Fruit fly (Drosophila melanogaster) whole organism, embryonic: ENCODE results near the gene Chrac-14.
A peak's percentile ranks its signal among the peaks of the same experiment; 100 is the strongest.

Experiments
- ATbp ChIP-seq: fragments of 200-800 bp; sonication (Bioruptor generic); optimal IDR thresholded peaks from 2 replicates; lab custom pipeline; 2017; ENCODE audit warnings: missing biosample characterization, mild to moderate bottlenecking, missing genetic modification characterization, missing genetic modification reagents
- Adf1 ChIP-seq: fragments of 200-800 bp; sonication (Bioruptor generic); IDR thresholded peaks from 2 replicates; pipeline ENCODE4 v1.3.6; 2022; ENCODE audit warnings: missing biosample characterization, missing genetic modification characterization
- CG1024 ChIP-seq: fragments of 200-800 bp; sonication (Bioruptor generic); IDR thresholded peaks from 2 replicates; pipeline ENCODE4 v1.3.6; 2022; ENCODE audit warnings: missing biosample characterization, missing genetic modification characterization
- CG10654 ChIP-seq: fragments of 200-800 bp; sonication (Bioruptor generic); optimal IDR thresholded peaks from 2 replicates; lab custom pipeline; 2016; ENCODE audit warnings: missing biosample characterization, missing genetic modification characterization
- CG11093 ChIP-seq: fragments of 200-800 bp; sonication (Bioruptor generic); IDR thresholded peaks from 3 replicates; pipeline ENCODE4 v1.3.6; 2022; ENCODE audit warnings: missing biosample characterization, missing genetic modification characterization
- CG11398 ChIP-seq: fragments of 200-800 bp; sonication (Bioruptor generic); optimal IDR thresholded peaks from 2 replicates; lab custom pipeline; 2016; ENCODE audit warnings: missing biosample characterization, missing genetic modification characterization
- CG12219 ChIP-seq: fragments of 200-800 bp; sonication (Bioruptor generic); optimal IDR thresholded peaks from 3 replicates; lab custom pipeline; 2018; ENCODE audit warnings: missing biosample characterization, mild to moderate bottlenecking, missing genetic modification characterization
- CG12659 ChIP-seq: fragments of 200-800 bp; sonication (Bioruptor generic); optimal IDR thresholded peaks from 3 replicates; lab custom pipeline; 2017; ENCODE audit warnings: mild to moderate bottlenecking, missing biosample characterization, missing genetic modification reagents, missing genetic modification characterization
- CG13287 ChIP-seq: fragments of 200-800 bp; sonication (Bioruptor generic); IDR thresholded peaks from 2 replicates; pipeline ENCODE4 v1.3.6; 2022; ENCODE audit warnings: missing biosample characterization, missing genetic modification characterization; ENCODE audit not compliant: partially characterized antibody
- CG13775 ChIP-seq: fragments of 200-800 bp; sonication (Bioruptor generic); optimal IDR thresholded peaks from 3 replicates; lab custom pipeline; 2017; ENCODE audit warnings: missing biosample characterization, mild to moderate bottlenecking, missing genetic modification characterization
- CG1602 ChIP-seq: fragments of 200-800 bp; sonication (Bioruptor generic); optimal IDR thresholded peaks from 3 replicates; lab custom pipeline; 2016; ENCODE audit warnings: missing biosample characterization, missing genetic modification characterization
- CG18011 ChIP-seq: fragments of 200-800 bp; sonication (Bioruptor generic); optimal IDR thresholded peaks from 2 replicates; lab custom pipeline; 2017; ENCODE audit warnings: missing biosample characterization, missing genetic modification characterization, mild to moderate bottlenecking, moderate library complexity, missing genotype
- CG18619 ChIP-seq: fragments of 200-800 bp; sonication (Bioruptor generic); optimal IDR thresholded peaks from 3 replicates; lab custom pipeline; 2017; ENCODE audit warnings: missing biosample characterization, mild to moderate bottlenecking, missing genetic modification characterization
- CG2678 ChIP-seq: fragments of 200-800 bp; sonication (Bioruptor generic); optimal IDR thresholded peaks from 3 replicates; lab custom pipeline; 2019; ENCODE audit warnings: missing biosample characterization, mild to moderate bottlenecking, missing genetic modification characterization, moderate library complexity
- CG31365 ChIP-seq: fragments of 200-800 bp; sonication (Bioruptor generic); optimal IDR thresholded peaks from 2 replicates; lab custom pipeline; 2018; ENCODE audit warnings: missing biosample characterization, mild to moderate bottlenecking, missing genetic modification characterization
- CG5245 ChIP-seq: fragments of 200-800 bp; sonication (Bioruptor generic); optimal IDR thresholded peaks from 3 replicates; lab custom pipeline; 2016; ENCODE audit warnings: missing biosample characterization, missing genetic modification characterization
- CG8281 ChIP-seq: fragments of 200-800 bp; sonication (Bioruptor generic); optimal IDR thresholded peaks from 2 replicates; lab custom pipeline; 2018; ENCODE audit warnings: missing biosample characterization, mild to moderate bottlenecking, missing genetic modification characterization, moderate library complexity
- CG9817 ChIP-seq: fragments of 200-800 bp; sonication (Bioruptor generic); optimal IDR thresholded peaks from 2 replicates; lab custom pipeline; 2018; ENCODE audit warnings: missing biosample characterization, mild to moderate bottlenecking, missing genetic modification characterization, moderate library complexity
- Dip3 ChIP-seq: fragments of 200-800 bp; sonication (Bioruptor generic); optimal IDR thresholded peaks from 3 replicates; lab custom pipeline; 2016; ENCODE audit warnings: missing biosample characterization, missing genetic modification characterization
- Fer1 ChIP-seq: fragments of 200-800 bp; sonication (Bioruptor generic); optimal IDR thresholded peaks from 2 replicates; lab custom pipeline; 2017; ENCODE audit warnings: missing biosample characterization, mild to moderate bottlenecking, missing genetic modification characterization
- Fer3 ChIP-seq: fragments of 200-800 bp; sonication (Bioruptor generic); optimal IDR thresholded peaks from 2 replicates; lab custom pipeline; 2018; ENCODE audit warnings: missing biosample characterization, mild to moderate bottlenecking, missing genetic modification characterization, moderate library complexity
- Hr78 ChIP-seq, 2 experiments: fragments of 200-800 bp in 1 of 2; fragments of >200 bp in 1 of 2; sonication (Bioruptor generic) in 1 of 2; optimal IDR thresholded peaks; 2 replicates each; lab custom pipeline; 2017 to 2019; ENCODE audit warnings: missing biosample characterization in 2 of 2, missing genetic modification characterization in 2 of 2, mild to moderate bottlenecking in 1 of 2, moderate library complexity in 1 of 2
- Mes4 ChIP-seq: fragments of 200-800 bp; sonication (Bioruptor generic); optimal IDR thresholded peaks from 2 replicates; lab custom pipeline; 2016; ENCODE audit warnings: missing biosample characterization, missing genetic modification characterization
- Nf-YA ChIP-seq: fragments of 200-800 bp; sonication (Bioruptor generic); IDR thresholded peaks from 2 replicates; pipeline ENCODE4 v1.3.6; 2022; ENCODE audit warnings: missing biosample characterization, missing genetic modification characterization
- Opbp ChIP-seq: fragments of 200-800 bp; sonication (Bioruptor generic); IDR thresholded peaks from 3 replicates; pipeline ENCODE4 v1.3.6; 2022; ENCODE audit warnings: missing biosample characterization, missing genetic modification characterization; ENCODE audit not compliant: partially characterized antibody
- Scr ChIP-seq: fragments of 200-800 bp; sonication (Bioruptor generic); IDR thresholded peaks from 2 replicates; pipeline ENCODE4 v1.3.6; 2022; ENCODE audit warnings: missing biosample characterization, missing genetic modification characterization; ENCODE audit not compliant: partially characterized antibody
- Side ChIP-seq: fragments of 200-800 bp; sonication (Bioruptor generic); optimal IDR thresholded peaks from 2 replicates; lab custom pipeline; 2016; ENCODE audit warnings: missing biosample characterization, missing genetic modification characterization
- al ChIP-seq: fragments of 200-800 bp; sonication (Bioruptor generic); IDR thresholded peaks from 2 replicates; pipeline ENCODE4 v1.3.6; 2022; ENCODE audit warnings: missing biosample characterization, missing genetic modification characterization
- bigmax ChIP-seq: fragments of 200-800 bp; sonication (Bioruptor generic); optimal IDR thresholded peaks from 2 replicates; lab custom pipeline; 2018; ENCODE audit warnings: missing biosample characterization, mild to moderate bottlenecking, missing genetic modification characterization
- cas ChIP-seq: fragments of 200-800 bp; sonication (Bioruptor generic); IDR thresholded peaks from 2 replicates; pipeline ENCODE4 v1.3.6; 2022; ENCODE audit warnings: missing biosample characterization, missing genetic modification characterization
- danr ChIP-seq: fragments of 200-800 bp; sonication (Bioruptor generic); IDR thresholded peaks from 2 replicates; pipeline ENCODE4 v1.3.6; 2022; ENCODE audit warnings: missing biosample characterization, missing genetic modification characterization
- emc ChIP-seq: fragments of 200-800 bp; sonication (Bioruptor generic); optimal IDR thresholded peaks from 2 replicates; lab custom pipeline; 2016; ENCODE audit warnings: missing biosample characterization, missing genetic modification characterization
- ems ChIP-seq: fragments of 200-800 bp; sonication (Bioruptor generic); optimal IDR thresholded peaks from 3 replicates; lab custom pipeline; 2016; ENCODE audit warnings: missing biosample characterization, missing genetic modification characterization
- fd102C ChIP-seq: fragments of 200-800 bp; sonication (Bioruptor generic); optimal IDR thresholded peaks from 2 replicates; lab custom pipeline; 2018; ENCODE audit warnings: missing biosample characterization, mild to moderate bottlenecking, missing genetic modification characterization, moderate library complexity
- gce ChIP-seq: fragments of 200-800 bp; sonication (Bioruptor generic); IDR thresholded peaks from 3 replicates; pipeline ENCODE4 v1.3.6; 2022; ENCODE audit warnings: missing biosample characterization, missing genetic modification characterization
- gcm ChIP-seq: fragments of 200-800 bp; sonication (Bioruptor generic); optimal IDR thresholded peaks from 2 replicates; lab custom pipeline; 2019; ENCODE audit warnings: missing biosample characterization, mild to moderate bottlenecking, missing genetic modification characterization, moderate library complexity
- hkb ChIP-seq, 2 experiments: fragments of 200-800 bp in 1 of 2; fragments of >200 bp in 1 of 2; sonication (Bioruptor generic) in 1 of 2; IDR thresholded peaks in 1 of 2; optimal IDR thresholded peaks in 1 of 2; 2 replicates each; pipeline versions ENCODE4 v1.3.6 to Lab custom; 2017 to 2022; ENCODE audit warnings: missing biosample characterization in 1 of 2, missing genetic modification characterization in 1 of 2
- hth ChIP-seq: fragments of >200 bp; optimal IDR thresholded peaks from 2 replicates; lab custom pipeline; 2017; ENCODE audit warnings: inconsistent platforms
- jigr1 ChIP-seq: fragments of 200-800 bp; sonication (Bioruptor generic); IDR thresholded peaks from 3 replicates; pipeline ENCODE4 v1.3.6; 2022; ENCODE audit warnings: missing biosample characterization, missing genetic modification characterization
- lola ChIP-seq, 3 experiments: fragments of >200 bp in 2 of 3; fragments of 200-800 bp in 1 of 3; sonication (Bioruptor generic) in 1 of 3; optimal IDR thresholded peaks; 2 replicates each; lab custom pipeline; 2017 to 2019; ENCODE audit warnings: missing biosample characterization in 3 of 3, missing genetic modification characterization in 3 of 3, mild to moderate bottlenecking in 1 of 3, moderate library complexity in 1 of 3
- nom ChIP-seq: fragments of 200-800 bp; sonication (Bioruptor generic); optimal IDR thresholded peaks from 2 replicates; lab custom pipeline; 2017; ENCODE audit warnings: missing biosample characterization, missing genetic modification characterization, mild to moderate bottlenecking, moderate library complexity, missing genetic modification reagents
- onecut ChIP-seq: fragments of 200-800 bp; sonication (Bioruptor generic); IDR thresholded peaks from 2 replicates; pipeline ENCODE4 v1.3.6; 2022; ENCODE audit warnings: missing biosample characterization, missing genetic modification characterization
- pan ChIP-seq, 4 experiments: fragments of >200 bp in 3 of 4; fragments of 200-800 bp in 1 of 4; sonication (Bioruptor generic) in 1 of 4; optimal IDR thresholded peaks in 3 of 4; IDR thresholded peaks in 1 of 4; 2 replicates each; pipeline versions ENCODE4 v1.3.6 to Lab custom; 2017 to 2022; ENCODE audit warnings: missing biosample characterization in 2 of 4, missing genetic modification characterization in 2 of 4, mixed read lengths in 1 of 4
- schlank ChIP-seq: fragments of 200-800 bp; sonication (Bioruptor generic); optimal IDR thresholded peaks from 2 replicates; lab custom pipeline; 2018; ENCODE audit warnings: missing biosample characterization, mild to moderate bottlenecking, missing genetic modification characterization
- so ChIP-seq: fragments of 200-800 bp; sonication (Bioruptor generic); IDR thresholded peaks from 3 replicates; pipeline ENCODE4 v1.3.6; 2022; ENCODE audit warnings: missing biosample characterization, missing genetic modification characterization
- sr ChIP-seq: fragments of 200-800 bp; sonication (Bioruptor generic); IDR thresholded peaks from 3 replicates; pipeline ENCODE4 v1.3.6; 2022; ENCODE audit warnings: missing biosample characterization, missing genetic modification characterization
- vfl ChIP-seq: fragments of 200-800 bp; sonication (Bioruptor generic); optimal IDR thresholded peaks from 2 replicates; lab custom pipeline; 2016; ENCODE audit warnings: missing biosample characterization, missing genetic modification characterization
- vvl ChIP-seq: fragments of 200-800 bp; sonication (Bioruptor generic); IDR thresholded peaks from 2 replicates; pipeline ENCODE4 v1.3.6; 2022; ENCODE audit warnings: missing biosample characterization, missing genetic modification characterization
- wek ChIP-seq: fragments of 200-800 bp; sonication (Bioruptor generic); optimal IDR thresholded peaks from 3 replicates; lab custom pipeline; 2018; ENCODE audit warnings: missing biosample characterization, mild to moderate bottlenecking, missing genetic modification characterization, moderate library complexity

Gene Chrac-14

dm6 chr2L:8473448-8473847 lies 36.2 kb downstream of the Chrac-14 start (continued):
- TF ChIP-seq hkb (optimal IDR thresholded peaks at IDR 0.05; lab: Kevin White, UChicago) (no peak), hkb (GFP tag; IDR thresholded peaks at IDR 0.05; lab: Robert Waterston, UW) (peak; percentile 60), CG8281 (tag; lab: Kevin White, UChicago) (no peak), vfl (GFP tag; lab: Kevin White, UChicago) (no peak), cas (GFP tag; lab: Robert Waterston, UW) (no peak), CG13775 (GFP tag; lab: Kevin White, UChicago) (peak; percentile 22), al (GFP tag; lab: Robert Waterston, UW) (no peak), Dip3 (GFP tag; lab: Kevin White, UChicago) (no peak), wek (no peak), Nf-YA (GFP tag; lab: Robert Waterston, UW) (no peak), nom (GFP tag; lab: Kevin White, UChicago) (peak; percentile 77), CG1602 (GFP tag; lab: Kevin White, UChicago) (peak; percentile 5), Fer1 (GFP tag; lab: Kevin White, UChicago) (no peak), CG18011 (GFP tag; lab: Kevin White, UChicago) (no peak), so (GFP tag; lab: Robert Waterston, UW) (0 out of 3 replicates have a peak, but pooled peaks have one; percentile 40), CG1024 (GFP tag; lab: Robert Waterston, UW) (no peak), CG9817 (peak; percentile 7), CG5245 (GFP tag; lab: Kevin White, UChicago) (no peak), emc (GFP tag; lab: Kevin White, UChicago) (no peak), bigmax (GFP tag; lab: Kevin White, UChicago) (no peak), CG31365 (no peak), CG12219 (peak; percentile 35), gcm (GFP tag; lab: Kevin White, UChicago) (peak; percentile 28), pan (optimal IDR thresholded peaks at IDR 0.05; lab: Kevin White, UChicago) (no peak), pan (GFP tag; optimal IDR thresholded peaks at IDR 0.05 in 1 of 2, IDR thresholded peaks at IDR 0.05 in 1 of 2) (peak in 1 of 2 experiments; percentile 77), gce (peak; percentile 61; the same call in 1 of the 3 replicates), hth (lab: Kevin White, UChicago) (no peak), CG2678 (tag; lab: Kevin White, UChicago) (peak; percentile 73), jigr1 (GFP tag; lab: Robert Waterston, UW) (no peak), CG10654 (GFP tag; lab: Kevin White, UChicago) (no peak), onecut (GFP tag; lab: Robert Waterston, UW) (0 out of 2 replicates have a peak, but pooled peaks have one; percentile 6), ems (GFP tag; lab: Kevin White, UChicago) (peak; percentile 4), lola (GFP tag; optimal IDR thresholded peaks at IDR 0.05; lab: Kevin White, UChicago) (peak in 1 of 3 experiments; percentile 63), Scr (GFP tag; lab: Robert Waterston, UW) (no peak), sr (GFP tag; lab: Robert Waterston, UW) (no peak), CG11093 (GFP tag; lab: Robert Waterston, UW) (peak; percentile 43; the same call in 1 of the 3 replicates), Adf1 (GFP tag; lab: Robert Waterston, UW) (no peak), danr (no peak), schlank (tag; lab: Kevin White, UChicago) (no peak), Side (no peak), CG11398 (GFP tag; lab: Kevin White, UChicago) (no peak), CG13287 (GFP tag; lab: Robert Waterston, UW) (no peak), vvl (GFP tag; lab: Robert Waterston, UW) (peak; percentile 81), Hr78 (GFP tag; optimal IDR thresholded peaks at IDR 0.05; lab: Kevin White, UChicago) (no peak), fd102C (no peak), Fer3 (peak; percentile 53), Opbp (GFP tag; lab: Robert Waterston, UW) (no peak), CG12659 (no peak), CG18619 (GFP tag; lab: Kevin White, UChicago) (no peak), Mes4 (no peak), ATbp (peak; percentile 26)
